Fruit fly (Drosophila melanogaster) whole organism, prepupa: ENCODE measurements around the gene CG11619.

ENCODE experiments used
- CG10631 ChIP-seq: fragments of 200-800 bp; sonication (Bioruptor generic); optimal IDR thresholded peaks from 2 replicates; lab custom pipeline; 2016; ENCODE audit warnings: missing biosample characterization, missing genetic modification characterization
- CG10669 ChIP-seq: fragments of 200-800 bp; sonication (Bioruptor generic); optimal IDR thresholded peaks from 3 replicates; lab custom pipeline; 2018; ENCODE audit warnings: missing biosample characterization, mild to moderate bottlenecking, missing genetic modification characterization, moderate library complexity
- CG11294 ChIP-seq: fragments of 200-800 bp; sonication (Bioruptor generic); IDR thresholded peaks from 2 replicates; pipeline ENCODE4 v1.3.6; 2022; ENCODE audit warnings: missing biosample characterization, missing genetic modification characterization
- CG11902 ChIP-seq: fragments of 200-800 bp; sonication (Bioruptor generic); optimal IDR thresholded peaks from 3 replicates; lab custom pipeline; 2016; ENCODE audit warnings: missing biosample characterization, missing genetic modification characterization
- CG15336 ChIP-seq: fragments of 200-800 bp; sonication (Bioruptor generic); IDR thresholded peaks from 2 replicates; pipeline ENCODE4 v1.3.6; 2022; ENCODE audit warnings: missing biosample characterization, missing genetic modification characterization
- CG1621 ChIP-seq: fragments of 200-800 bp; sonication (Bioruptor generic); optimal IDR thresholded peaks from 3 replicates; lab custom pipeline; 2018; ENCODE audit warnings: missing biosample characterization, mild to moderate bottlenecking, missing genetic modification characterization
- CG3032 ChIP-seq: fragments of 200-800 bp; optimal IDR thresholded peaks from 2 replicates; lab custom pipeline; 2019; ENCODE audit warnings: missing biosample characterization, mild to moderate bottlenecking, missing genetic modification characterization, moderate library complexity
- CG31627 ChIP-seq: fragments of 200-800 bp; sonication (Bioruptor generic); optimal IDR thresholded peaks from 3 replicates; lab custom pipeline; 2016; ENCODE audit warnings: missing biosample characterization, missing genetic modification characterization
- CG32006 ChIP-seq: fragments of 200-800 bp; sonication (Bioruptor generic); optimal IDR thresholded peaks from 3 replicates; lab custom pipeline; 2017; ENCODE audit warnings: missing biosample characterization, mild to moderate bottlenecking, missing genetic modification characterization
- CG6163 ChIP-seq: fragments of 200-800 bp; sonication (Bioruptor generic); IDR thresholded peaks from 3 replicates; pipeline ENCODE4 v1.3.6; 2022; ENCODE audit warnings: missing biosample characterization, missing genetic modification characterization
- CG6276 ChIP-seq: fragments of 200-800 bp; sonication (Bioruptor generic); optimal IDR thresholded peaks from 2 replicates; lab custom pipeline; 2017; ENCODE audit warnings: missing biosample characterization, mild to moderate bottlenecking, missing genetic modification characterization
- CG6792 ChIP-seq: fragments of 200-800 bp; sonication (Bioruptor generic); optimal IDR thresholded peaks from 3 replicates; lab custom pipeline; 2016; ENCODE audit warnings: missing biosample characterization, missing genetic modification characterization
- CG6808 ChIP-seq: fragments of 200-800 bp; sonication (Bioruptor generic); optimal IDR thresholded peaks from 3 replicates; lab custom pipeline; 2017; ENCODE audit warnings: missing biosample characterization, missing genetic modification characterization, mild to moderate bottlenecking, moderate library complexity, missing genetic modification reagents
- CG6854 ChIP-seq: fragments of 200-800 bp; sonication (Bioruptor generic); optimal IDR thresholded peaks from 2 replicates; lab custom pipeline; 2017; ENCODE audit warnings: missing biosample characterization, mild to moderate bottlenecking, missing genetic modification characterization
- CG7368 ChIP-seq: fragments of 200-800 bp; sonication (Bioruptor generic); optimal IDR thresholded peaks from 3 replicates; lab custom pipeline; 2016; ENCODE audit warnings: missing biosample characterization, missing genetic modification characterization
- CG8319 ChIP-seq: fragments of 200-800 bp; sonication (Bioruptor generic); optimal IDR thresholded peaks from 3 replicates; lab custom pipeline; 2016; ENCODE audit warnings: missing biosample characterization, missing genetic modification characterization
- CG8632 ChIP-seq: fragments of 200-800 bp; sonication (Bioruptor generic); optimal IDR thresholded peaks from 3 replicates; lab custom pipeline; 2016; ENCODE audit warnings: missing biosample characterization, missing genetic modification characterization
- Eip75B ChIP-seq: fragments of 200-800 bp; sonication (Bioruptor generic); optimal IDR thresholded peaks from 3 replicates; lab custom pipeline; 2016; ENCODE audit warnings: missing biosample characterization, missing genetic modification characterization
- Eip78C ChIP-seq: fragments of 200-800 bp; sonication (Bioruptor generic); peaks from one replicate; lab custom pipeline; 2016; ENCODE audit warnings: missing biosample characterization, missing genetic modification characterization
- Eip93F ChIP-seq: fragments of 200-800 bp; sonication (Bioruptor generic); optimal IDR thresholded peaks from 2 replicates; lab custom pipeline; 2016; ENCODE audit warnings: missing biosample characterization, mild to moderate bottlenecking, missing genetic modification characterization
- Gug ChIP-seq: fragments of 200-800 bp; sonication (Bioruptor generic); IDR thresholded peaks from 2 replicates; pipeline ENCODE4 v1.3.6; 2022; ENCODE audit warnings: missing biosample characterization, missing genetic modification characterization
- Hr38 ChIP-seq: sonication (Bioruptor generic); optimal IDR thresholded peaks from 2 replicates; lab custom pipeline; 2016; ENCODE audit warnings: missing biosample characterization, missing genetic modification characterization
- Hr39 ChIP-seq: fragments of 200-800 bp; sonication (Bioruptor generic); optimal IDR thresholded peaks from 2 replicates; lab custom pipeline; 2016; ENCODE audit warnings: missing biosample characterization, missing genetic modification characterization
- Lpt ChIP-seq: fragments of 200-800 bp; sonication (Bioruptor generic); optimal IDR thresholded peaks from 3 replicates; lab custom pipeline; 2016; ENCODE audit warnings: missing biosample characterization, missing genetic modification characterization
- Met ChIP-seq: fragments of 200-800 bp; sonication (Bioruptor generic); optimal IDR thresholded peaks from 3 replicates; lab custom pipeline; 2016; ENCODE audit warnings: missing biosample characterization, missing genetic modification characterization
- Smox ChIP-seq: fragments of 200-800 bp; sonication (Bioruptor generic); optimal IDR thresholded peaks from 3 replicates; lab custom pipeline; 2016; ENCODE audit warnings: missing biosample characterization, missing genetic modification characterization
- Sox102F ChIP-seq: fragments of 200-800 bp; sonication (Bioruptor generic); optimal IDR thresholded peaks from 2 replicates; lab custom pipeline; 2016; ENCODE audit warnings: missing biosample characterization, mild to moderate bottlenecking, missing genetic modification characterization
- achi ChIP-seq: fragments of 200-800 bp; sonication (Bioruptor generic); optimal IDR thresholded peaks from 3 replicates; lab custom pipeline; 2016; ENCODE audit warnings: missing biosample characterization, missing genetic modification characterization
- dsx ChIP-seq: fragments of 200-800 bp; optimal IDR thresholded peaks from 3 replicates; lab custom pipeline; 2019; ENCODE audit warnings: missing biosample characterization, mild to moderate bottlenecking, missing genetic modification characterization, moderate library complexity; ENCODE audit not compliant: poor library complexity, severe bottlenecking
- eg ChIP-seq: fragments of 200-800 bp; sonication (Bioruptor generic); IDR thresholded peaks from 3 replicates; pipeline ENCODE4 v1.3.6; 2022; ENCODE audit warnings: missing biosample characterization, missing genetic modification characterization
- esn ChIP-seq: fragments of 200-800 bp; sonication (Bioruptor generic); optimal IDR thresholded peaks from 2 replicates; lab custom pipeline; 2016; ENCODE audit warnings: missing biosample characterization, mild to moderate bottlenecking, missing genetic modification characterization, moderate library complexity
- fd85E ChIP-seq: fragments of 200-800 bp; sonication (Bioruptor generic); optimal IDR thresholded peaks from 3 replicates; lab custom pipeline; 2016; ENCODE audit warnings: missing biosample characterization, missing genetic modification characterization
- fkh ChIP-seq: fragments of 200-800 bp; sonication (Bioruptor generic); optimal IDR thresholded peaks from 3 replicates; lab custom pipeline; 2017; ENCODE audit warnings: missing biosample characterization, mild to moderate bottlenecking, missing genetic modification characterization, moderate library complexity
- pdm3 ChIP-seq: fragments of 200-800 bp; sonication (Bioruptor generic); optimal IDR thresholded peaks from 3 replicates; lab custom pipeline; 2016; ENCODE audit warnings: missing biosample characterization, missing genetic modification characterization
- salr ChIP-seq, 2 experiments: fragments of 200-800 bp; sonication (Bioruptor generic); optimal IDR thresholded peaks; 3 replicates each; lab custom pipeline; 2016 to 2018; ENCODE audit warnings: missing biosample characterization in 2 of 2, missing genetic modification characterization in 2 of 2, mild to moderate bottlenecking in 1 of 2
- spab ChIP-seq: fragments of 200-800 bp; sonication (Bioruptor generic); optimal IDR thresholded peaks from 2 replicates; lab custom pipeline; 2017; ENCODE audit warnings: missing biosample characterization, mild to moderate bottlenecking, missing genetic modification characterization, missing genetic modification reagents
- ss ChIP-seq, 2 experiments: fragments of 200-800 bp; sonication (Bioruptor generic); optimal IDR thresholded peaks; 2 replicates in 1 of 2; 3 replicates in 1 of 2; lab custom pipeline; 2017 to 2018; ENCODE audit warnings: mild to moderate bottlenecking in 2 of 2, missing biosample characterization in 2 of 2, missing genetic modification characterization in 2 of 2, moderate library complexity in 1 of 2
- svp ChIP-seq: fragments of 200-800 bp; sonication (Bioruptor generic); peaks from one replicate; lab custom pipeline; 2016; ENCODE audit warnings: missing biosample characterization, missing genetic modification characterization
- topi ChIP-seq: fragments of 200-800 bp; sonication (Bioruptor generic); optimal IDR thresholded peaks from 3 replicates; lab custom pipeline; 2016; ENCODE audit warnings: missing biosample characterization, missing genetic modification characterization
- vri ChIP-seq: fragments of 200-800 bp; sonication (Bioruptor generic); optimal IDR thresholded peaks from 3 replicates; lab custom pipeline; 2016; ENCODE audit warnings: missing biosample characterization, mild to moderate bottlenecking, missing genetic modification characterization

CG11619 gene

DNA sequence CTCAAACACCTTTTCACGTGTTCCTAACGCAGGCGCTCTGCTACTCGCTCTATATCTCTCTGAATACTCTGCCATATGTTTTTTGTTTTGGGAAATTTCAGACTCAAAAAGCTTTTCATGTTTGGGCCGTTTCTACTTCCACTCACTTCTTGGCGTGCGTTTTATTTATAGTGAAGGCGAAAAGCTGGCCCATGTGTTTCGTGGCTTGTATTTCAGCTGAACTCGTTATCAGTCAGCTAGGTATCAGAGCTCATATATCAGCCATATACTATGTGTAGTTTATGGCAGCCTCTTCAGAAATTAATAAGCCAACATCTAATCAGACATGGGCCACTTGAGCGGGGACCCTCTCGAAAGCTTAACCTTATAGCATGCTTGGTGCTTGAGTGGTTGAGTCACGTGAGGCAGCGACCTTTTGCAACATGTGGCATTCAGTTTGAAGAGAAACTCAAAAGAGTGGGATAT lies 6.4 kb upstream of the CG11619 start:
- TF ChIP-seq Eip78C (GFP tag; lab: Kevin White, UChicago) (peak; percentile 29), Hr38 (GFP tag; lab: Kevin White, UChicago) (no peak)
- TF ChIP-seq, all 60 proteins: peak for 1

DNA sequence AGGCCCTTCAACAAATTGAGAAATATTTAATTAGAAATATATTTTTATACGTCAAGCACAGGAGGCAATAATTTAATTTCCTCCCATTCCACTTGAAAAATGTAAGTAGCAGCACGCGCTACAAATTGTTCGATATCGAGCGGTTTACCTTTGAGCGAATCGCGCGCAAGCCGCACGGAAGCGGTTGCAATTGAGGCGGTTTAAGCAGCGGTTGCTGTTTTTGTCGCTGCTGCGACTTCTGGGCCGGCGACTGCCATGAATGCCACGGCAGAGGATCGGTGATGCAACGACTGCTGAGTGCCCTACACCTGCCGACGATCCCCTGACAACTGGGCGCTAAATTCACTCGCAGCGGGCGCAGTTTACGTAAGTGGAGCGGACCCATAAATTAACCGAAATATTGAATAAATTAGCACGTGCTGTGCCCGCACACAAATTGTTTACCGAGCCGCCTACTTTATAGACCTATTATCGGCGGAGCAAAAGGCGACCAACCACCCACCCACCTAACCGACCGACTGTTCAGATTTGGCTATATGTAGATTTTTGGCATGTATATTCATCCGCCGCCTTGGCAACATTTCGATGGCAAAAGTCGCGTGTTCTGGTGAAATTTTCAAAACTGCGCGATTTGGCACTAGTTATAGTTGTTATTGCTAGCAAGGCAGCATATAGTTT lies 5.6 kb upstream of the CG11619 start:
- TF ChIP-seq fkh (GFP tag; lab: Kevin White, UChicago), result no peak
- TF ChIP-seq Lpt (GFP tag; lab: Kevin White, UChicago), result no peak
- no peak for TF ChIP-seq pdm3 (GFP tag; lab: Kevin White, UChicago)
- TF ChIP-seq CG10631, result no peak
- no peak for TF ChIP-seq CG10669
- TF ChIP-seq Gug (GFP tag; lab: Robert Waterston, UW), result no peak

DNA sequence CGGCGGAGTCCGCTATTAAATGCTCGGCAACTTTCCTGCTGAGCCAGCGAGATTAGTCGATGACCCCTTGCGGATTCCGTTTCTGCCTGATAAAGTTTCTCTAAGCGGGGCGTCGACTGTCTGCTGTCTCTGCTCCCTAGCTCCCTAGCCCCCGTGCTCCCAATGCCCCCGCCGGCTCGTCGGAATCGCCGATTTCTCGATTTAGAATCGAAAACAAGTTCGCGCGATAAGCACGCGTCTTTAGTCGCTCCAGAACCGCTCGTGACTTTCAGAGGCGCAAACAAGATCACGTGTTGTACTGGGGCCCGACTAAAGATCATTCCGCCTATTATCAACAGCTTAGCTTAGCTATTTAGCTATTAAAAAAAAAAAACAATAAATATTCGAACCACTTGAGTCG lies 4.7 kb upstream of the CG11619 start:
- TF ChIP-seq Eip93F (GFP tag; lab: Kevin White, UChicago) (no peak), CG11902 (GFP tag; lab: Kevin White, UChicago) (no peak), svp (GFP tag; lab: Kevin White, UChicago) (peak; percentile 63), fkh (GFP tag; lab: Kevin White, UChicago) (no peak), topi (no peak)

DNA sequence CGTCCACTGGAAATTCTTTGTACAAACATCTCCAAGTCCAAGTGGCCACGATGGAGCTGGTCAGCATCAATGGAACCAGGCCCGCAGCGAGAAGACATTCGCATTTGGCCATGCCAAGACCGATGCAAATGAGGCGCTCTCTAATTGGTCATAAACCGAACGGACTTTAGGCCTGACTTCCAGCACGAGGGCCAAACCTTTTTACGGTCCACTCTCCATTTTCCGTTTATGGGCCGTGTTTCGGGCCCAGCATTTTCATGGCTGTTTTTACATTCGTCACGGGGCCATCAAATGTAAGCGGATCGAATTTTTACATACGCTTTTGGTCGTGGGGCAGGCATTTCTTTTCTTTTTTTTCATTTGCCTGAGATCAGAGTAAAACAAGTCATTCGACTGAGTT lies 1.5 kb upstream of the CG11619 start, which contains the start of gene CG34256:
TSS of gene CG34256 (minus strand) at position 205 of the 400 bp plus-strand sequence.
- TF ChIP-seq CG7368 (GFP tag; lab: Kevin White, UChicago), result no peak
- peak; percentile 5 for TF ChIP-seq svp (GFP tag; lab: Kevin White, UChicago)
- no peak for TF ChIP-seq CG10669
- TF ChIP-seq CG32006 (GFP tag; lab: Kevin White, UChicago), result no peak
- no peak for TF ChIP-seq Lpt (GFP tag; lab: Kevin White, UChicago)
- TF ChIP-seq esn, result no peak
- TF ChIP-seq eg (GFP tag; lab: Robert Waterston, UW), result no peak

DNA sequence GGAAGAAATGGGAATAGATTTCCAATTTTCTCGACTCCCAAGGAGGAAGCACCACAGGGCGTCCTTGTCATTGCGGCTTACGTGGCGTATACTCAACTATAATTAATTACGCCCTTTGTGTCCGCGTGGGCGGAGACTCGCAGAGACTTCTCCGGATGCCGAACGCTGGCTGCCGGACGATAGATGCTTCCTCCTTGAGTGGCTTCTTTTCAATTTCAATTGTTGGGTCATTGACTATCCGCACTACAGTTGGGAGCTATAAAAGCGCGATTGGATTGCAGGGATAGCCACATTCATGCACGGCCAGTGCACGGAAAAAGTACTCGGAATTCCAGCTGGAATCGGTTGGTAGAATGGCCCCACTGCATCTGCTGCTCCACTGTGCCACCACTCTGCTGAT lies 3.5 kb downstream of the CG11619 start, which contains the start of gene CG14075:
TSS of gene CG14075 (plus strand) at position 301 of the 400 bp plus-strand sequence.
- no peak for TF ChIP-seq CG6854 (GFP tag; lab: Kevin White, UChicago)
- TF ChIP-seq Smox, result no peak
- TF ChIP-seq Eip75B (GFP tag; lab: Kevin White, UChicago), result no peak
- TF ChIP-seq Sox102F (GFP tag; lab: Kevin White, UChicago), result no peak
- no peak for TF ChIP-seq vri
- TF ChIP-seq fd85E (GFP tag; lab: Kevin White, UChicago), result no peak
- no peak for TF ChIP-seq spab (GFP tag; lab: Kevin White, UChicago)
- TF ChIP-seq achi, result no peak
- no peak for TF ChIP-seq dsx
- TF ChIP-seq CG11294 (GFP tag; lab: Robert Waterston, UW), result no peak
- TF ChIP-seq Hr38 (GFP tag; lab: Kevin White, UChicago), result no peak
- TF ChIP-seq ss (GFP tag; optimal IDR thresholded peaks at IDR 0.05; lab: Kevin White, UChicago), result no peak

DNA sequence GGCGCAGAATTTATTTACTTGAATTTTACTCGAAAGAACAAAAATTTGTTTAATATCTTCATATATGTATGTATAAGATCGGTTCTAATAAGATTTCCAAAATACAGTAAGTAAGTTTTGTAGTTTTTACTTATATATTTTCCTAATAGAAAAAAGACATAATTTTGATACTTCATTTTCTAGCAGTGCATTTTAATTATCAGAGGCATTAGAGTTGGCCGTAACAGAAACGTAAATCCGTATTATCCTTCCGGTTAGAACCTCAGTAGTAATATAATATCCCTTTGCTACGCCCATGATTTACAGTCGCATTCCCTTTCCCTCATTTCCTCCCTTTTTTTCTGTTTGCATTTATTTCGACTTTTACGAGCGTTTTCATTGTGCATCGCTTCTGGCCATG lies 11.4 kb downstream of the CG11619 start:
- TF ChIP-seq esn (peak; percentile 51), eg (GFP tag; lab: Robert Waterston, UW) (no peak), fd85E (GFP tag; lab: Kevin White, UChicago) (no peak), CG6808 (GFP tag; lab: Kevin White, UChicago) (no peak), CG3032 (tag; lab: Kevin White, UChicago) (no peak), CG1621 (tag; lab: Kevin White, UChicago) (no peak), CG6792 (GFP tag; lab: Kevin White, UChicago) (no peak), Eip93F (GFP tag; lab: Kevin White, UChicago) (no peak), CG15336 (GFP tag; lab: Robert Waterston, UW) (no peak), Smox (peak; percentile 50), CG10631 (peak; percentile 5), CG8632 (GFP tag; lab: Kevin White, UChicago) (no peak), Met (GFP tag; lab: Kevin White, UChicago) (peak; percentile 48), CG6854 (GFP tag; lab: Kevin White, UChicago) (no peak), Hr39 (GFP tag; lab: Kevin White, UChicago) (peak; percentile 37), CG8319 (GFP tag; lab: Kevin White, UChicago) (peak; percentile 1), salr (GFP tag; optimal IDR thresholded peaks at IDR 0.05; lab: Kevin White, UChicago) (no peak), CG10669 (no peak), Lpt (GFP tag; lab: Kevin White, UChicago) (no peak), pdm3 (GFP tag; lab: Kevin White, UChicago) (peak; percentile 31), CG31627 (GFP tag; lab: Kevin White, UChicago) (peak; percentile 48), topi (peak; percentile 48), CG6163 (GFP tag; lab: Robert Waterston, UW) (no peak), CG6276 (no peak)
